Worm (Caenorhabditis elegans): Measurements from ENCODE around the gene C56G2.15.

Gene C56G2.15

DNA sequence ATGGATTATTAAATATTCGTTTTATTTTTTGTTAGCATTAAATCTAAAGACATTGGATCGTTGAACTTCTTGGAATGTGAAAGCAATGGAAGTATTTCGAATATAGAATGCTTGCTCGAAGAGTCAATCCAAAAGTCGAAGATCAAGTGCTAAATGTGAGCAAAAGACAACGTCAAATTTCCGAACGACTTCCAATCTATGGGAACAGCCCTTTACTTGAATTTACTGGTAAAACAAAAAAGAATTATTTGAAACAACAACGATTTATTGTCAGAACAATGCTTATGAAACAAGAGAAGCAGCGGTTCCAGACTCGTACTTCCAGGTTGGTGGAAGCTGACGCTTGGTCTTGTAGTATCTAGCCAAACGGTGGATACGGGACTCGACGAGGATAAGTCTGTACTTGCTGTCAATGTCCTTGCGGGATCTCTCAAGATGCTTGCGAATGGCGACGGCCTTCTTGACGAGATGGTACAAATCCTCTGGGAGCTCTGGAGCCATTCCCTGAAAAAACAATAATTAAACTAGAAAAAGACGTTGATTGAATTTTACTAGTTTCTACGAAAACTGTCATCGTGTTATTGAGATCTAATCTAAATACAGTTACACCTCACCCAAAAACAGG lies 6.3 kb upstream of the C56G2.15 start:
- no peak for TF ChIP-seq nhr-77 (tag; optimal IDR thresholded peaks at IDR 0.05)

DNA sequence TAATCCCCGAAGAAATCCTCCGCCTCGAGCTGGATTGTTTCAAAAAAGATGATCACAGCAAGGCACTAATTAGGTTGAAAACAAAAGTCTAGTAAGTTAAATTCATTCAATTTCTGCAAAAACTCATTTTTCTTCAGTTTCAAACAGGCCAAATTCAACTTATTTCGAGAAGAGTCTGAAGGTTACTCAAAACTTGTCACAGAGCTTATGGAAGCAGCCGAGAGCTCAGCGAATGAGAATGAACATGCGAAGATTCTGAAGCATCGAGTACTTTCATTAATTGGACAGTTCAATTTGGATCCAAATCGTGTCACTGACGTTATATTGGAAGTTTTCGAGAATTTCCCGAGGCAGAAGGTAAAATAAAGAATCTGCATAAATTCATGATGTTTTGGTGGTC lies 825 bp upstream of the C56G2.15 start:
- TF ChIP-seq aly-2 (tag; optimal IDR thresholded peaks at IDR 0.05) (no peak), lsy-2 (tag; optimal IDR thresholded peaks at IDR 0.05) (no peak), elt-3 (tag; optimal IDR thresholded peaks at IDR 0.05) (no peak), unc-55 (GFP tag; optimal IDR thresholded peaks at IDR 0.05) (no peak), nhr-10 (tag; optimal IDR thresholded peaks at IDR 0.05) (no peak), nhr-6 (tag; optimal IDR thresholded peaks at IDR 0.05) (no peak), nhr-12 (tag; optimal IDR thresholded peaks at IDR 0.05) (no peak), ztf-11 (tag; optimal IDR thresholded peaks at IDR 0.05) (no peak), mbf-1 (tag; optimal IDR thresholded peaks at IDR 0.05) (no peak), gmeb-1 (tag; optimal IDR thresholded peaks at IDR 0.05) (no peak), snpc-4 (tag; optimal IDR thresholded peaks at IDR 0.05) (no peak), elt-1 (tag; optimal IDR thresholded peaks at IDR 0.05) (no peak), Y55F3AM.14 (GFP tag; optimal IDR thresholded peaks at IDR 0.05) (no peak), ceh-16 (tag; optimal IDR thresholded peaks at IDR 0.05) (no peak), dmd-4 (tag; optimal IDR thresholded peaks at IDR 0.05) (no peak), R02D3.7 (tag; optimal IDR thresholded peaks at IDR 0.05) (no peak), sma-9 (GFP tag; optimal IDR thresholded peaks at IDR 0.05) (no peak), sma-9 (tag; optimal IDR thresholded peaks at IDR 0.05) (no peak), zag-1 (tag; optimal IDR thresholded peaks at IDR 0.05) (no peak), unc-39 (tag; optimal IDR thresholded peaks at IDR 0.05) (no peak), sma-3 (GFP tag; optimal IDR thresholded peaks at IDR 0.05) (no peak)

DNA sequence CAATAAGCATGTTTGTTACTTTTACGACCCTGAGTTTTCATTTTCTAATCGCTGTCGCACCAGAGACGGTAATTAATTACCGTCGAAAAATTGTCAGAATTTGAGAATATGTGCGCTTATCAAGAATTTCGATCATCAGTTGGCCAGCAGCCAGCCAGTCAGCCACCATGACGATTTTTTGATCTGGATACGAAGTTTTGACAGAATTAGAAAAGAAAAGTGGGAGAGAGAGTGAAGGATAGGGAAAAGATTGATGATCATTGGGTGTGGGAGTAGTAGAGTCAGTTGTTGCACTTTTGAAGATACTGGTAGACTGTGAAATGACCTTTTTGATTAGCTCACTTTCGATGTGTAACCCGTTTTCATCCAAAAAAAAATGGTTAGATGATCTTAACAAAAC lies 3.3 kb downstream of the C56G2.15 start:
- TF ChIP-seq peb-1 (tag; optimal IDR thresholded peaks at IDR 0.05) (no peak), crh-2 (tag; optimal IDR thresholded peaks at IDR 0.05) (no peak), egl-27 (tag; optimal IDR thresholded peaks at IDR 0.05) (peak; percentile 67), dmd-4 (tag; optimal IDR thresholded peaks at IDR 0.05) (no peak), nhr-77 (tag; optimal IDR thresholded peaks at IDR 0.05) (no peak), ztf-1 (GFP tag; conservative IDR thresholded peaks at IDR 0.05) (no peak), nhr-237 (tag; optimal IDR thresholded peaks at IDR 0.05) (no peak), nhr-12 (tag; optimal IDR thresholded peaks at IDR 0.05) (no peak), mdl-1 (tag; optimal IDR thresholded peaks at IDR 0.05) (no peak), lsy-2 (tag; optimal IDR thresholded peaks at IDR 0.05) (peak in 1 of 2 experiments; percentile 28), sem-4 (tag; optimal IDR thresholded peaks at IDR 0.05) (peak; percentile 55), lin-11 (tag; optimal IDR thresholded peaks at IDR 0.05) (no peak), fos-1 (tag; optimal IDR thresholded peaks at IDR 0.05) (peak; percentile 13), R02D3.7 (tag; optimal IDR thresholded peaks at IDR 0.05) (no peak), aly-2 (tag; optimal IDR thresholded peaks at IDR 0.05) (no peak), nhr-6 (tag; optimal IDR thresholded peaks at IDR 0.05) (peak; percentile 46), unc-62 (GFP tag; optimal IDR thresholded peaks at IDR 0.05) (peak; percentile 7), unc-55 (GFP tag; optimal IDR thresholded peaks at IDR 0.05) (no peak), blmp-1 (tag; optimal IDR thresholded peaks at IDR 0.05; ENCODE audit: insufficient read depth) (peak; percentile 97), mbf-1 (tag; optimal IDR thresholded peaks at IDR 0.05) (no peak), mab-5 (tag; optimal IDR thresholded peaks at IDR 0.05) (peak; percentile 9), nhr-11 (tag; optimal IDR thresholded peaks at IDR 0.05) (no peak), snpc-4 (tag; optimal IDR thresholded peaks at IDR 0.05) (no peak), ZK546.5 (tag; optimal IDR thresholded peaks at IDR 0.05) (no peak), C34F6.9 (tag; optimal IDR thresholded peaks at IDR 0.05) (peak; percentile 15), F13H6.1 (tag; optimal IDR thresholded peaks at IDR 0.05) (peak; percentile 21), nhr-25 (tag; optimal IDR thresholded peaks at IDR 0.05) (peak; percentile 82), ama-1 (optimal IDR thresholded peaks at IDR 0.05) (peak; percentile 55), ceh-82 (tag; optimal IDR thresholded peaks at IDR 0.05) (no peak), gmeb-1 (tag; optimal IDR thresholded peaks at IDR 0.05) (no peak), zag-1 (tag; optimal IDR thresholded peaks at IDR 0.05) (no peak), nhr-21 (tag; optimal IDR thresholded peaks at IDR 0.05) (peak; percentile 16), ceh-16 (tag; optimal IDR thresholded peaks at IDR 0.05) (peak; percentile 99), nhr-129 (tag; optimal IDR thresholded peaks at IDR 0.05) (peak; percentile 54), sma-3 (GFP tag; optimal IDR thresholded peaks at IDR 0.05) (peak; percentile 10), sma-9 (GFP tag; optimal IDR thresholded peaks at IDR 0.05) (peak; percentile 83), sma-9 (tag; optimal IDR thresholded peaks at IDR 0.05) (no peak), elt-1 (tag; optimal IDR thresholded peaks at IDR 0.05) (peak; percentile 31), skn-1 (tag; optimal IDR thresholded peaks at IDR 0.05) (no peak), ztf-4 (tag; optimal IDR thresholded peaks at IDR 0.05) (no peak), ztf-11 (tag; optimal IDR thresholded peaks at IDR 0.05) (no peak), elt-3 (tag; optimal IDR thresholded peaks at IDR 0.05) (no peak), nhr-10 (tag; optimal IDR thresholded peaks at IDR 0.05) (no peak), Y55F3AM.14 (GFP tag; optimal IDR thresholded peaks at IDR 0.05) (no peak), nhr-23 (tag; optimal IDR thresholded peaks at IDR 0.05) (no peak), lin-13 (GFP tag; optimal IDR thresholded peaks at IDR 0.05) (peak; percentile 33), lin-39 (tag; optimal IDR thresholded peaks at IDR 0.05) (no peak)
